Fruit fly (Drosophila melanogaster) whole organism, prepupa: ENCODE measurements around the gene Smr.

Experiments used
- Blimp-1 ChIP-seq: fragments of 200-800 bp; sonication (Bioruptor generic); optimal IDR thresholded peaks from 3 replicates; lab custom pipeline; 2017; ENCODE audit warnings: missing biosample characterization, missing genetic modification characterization, mild to moderate bottlenecking, moderate library complexity, missing genetic modification reagents
- CG10631 ChIP-seq: fragments of 200-800 bp; sonication (Bioruptor generic); optimal IDR thresholded peaks from 2 replicates; lab custom pipeline; 2016; ENCODE audit warnings: missing biosample characterization, missing genetic modification characterization
- CG10669 ChIP-seq: fragments of 200-800 bp; sonication (Bioruptor generic); optimal IDR thresholded peaks from 3 replicates; lab custom pipeline; 2018; ENCODE audit warnings: missing biosample characterization, mild to moderate bottlenecking, missing genetic modification characterization, moderate library complexity
- CG11294 ChIP-seq: fragments of 200-800 bp; sonication (Bioruptor generic); IDR thresholded peaks from 2 replicates; pipeline ENCODE4 v1.3.6; 2022; ENCODE audit warnings: missing biosample characterization, missing genetic modification characterization
- CG11762 ChIP-seq: fragments of 200-800 bp; sonication (Bioruptor generic); optimal IDR thresholded peaks from 3 replicates; lab custom pipeline; 2016; ENCODE audit warnings: missing biosample characterization, missing genetic modification characterization; ENCODE audit not compliant: insufficient read depth
- CG11902 ChIP-seq: fragments of 200-800 bp; sonication (Bioruptor generic); optimal IDR thresholded peaks from 3 replicates; lab custom pipeline; 2016; ENCODE audit warnings: missing biosample characterization, missing genetic modification characterization
- CG1621 ChIP-seq: fragments of 200-800 bp; sonication (Bioruptor generic); optimal IDR thresholded peaks from 3 replicates; lab custom pipeline; 2018; ENCODE audit warnings: missing biosample characterization, mild to moderate bottlenecking, missing genetic modification characterization
- CG3032 ChIP-seq: fragments of 200-800 bp; optimal IDR thresholded peaks from 2 replicates; lab custom pipeline; 2019; ENCODE audit warnings: missing biosample characterization, mild to moderate bottlenecking, missing genetic modification characterization, moderate library complexity
- CG31627 ChIP-seq: fragments of 200-800 bp; sonication (Bioruptor generic); optimal IDR thresholded peaks from 3 replicates; lab custom pipeline; 2016; ENCODE audit warnings: missing biosample characterization, missing genetic modification characterization
- CG34406 ChIP-seq: fragments of 200-800 bp; sonication (Bioruptor generic); optimal IDR thresholded peaks from 3 replicates; lab custom pipeline; 2016; ENCODE audit warnings: missing biosample characterization, missing genetic modification characterization
- CG4318 ChIP-seq: fragments of 200-800 bp; sonication (Bioruptor generic); optimal IDR thresholded peaks from 3 replicates; lab custom pipeline; 2017; ENCODE audit warnings: missing biosample characterization, mild to moderate bottlenecking, missing genetic modification characterization
- CG6163 ChIP-seq: fragments of 200-800 bp; sonication (Bioruptor generic); IDR thresholded peaks from 3 replicates; pipeline ENCODE4 v1.3.6; 2022; ENCODE audit warnings: missing biosample characterization, missing genetic modification characterization
- CG6276 ChIP-seq: fragments of 200-800 bp; sonication (Bioruptor generic); optimal IDR thresholded peaks from 2 replicates; lab custom pipeline; 2017; ENCODE audit warnings: missing biosample characterization, mild to moderate bottlenecking, missing genetic modification characterization
- CG6792 ChIP-seq: fragments of 200-800 bp; sonication (Bioruptor generic); optimal IDR thresholded peaks from 3 replicates; lab custom pipeline; 2016; ENCODE audit warnings: missing biosample characterization, missing genetic modification characterization
- CG6808 ChIP-seq: fragments of 200-800 bp; sonication (Bioruptor generic); optimal IDR thresholded peaks from 3 replicates; lab custom pipeline; 2017; ENCODE audit warnings: missing biosample characterization, missing genetic modification characterization, mild to moderate bottlenecking, moderate library complexity, missing genetic modification reagents
- CG7368 ChIP-seq: fragments of 200-800 bp; sonication (Bioruptor generic); optimal IDR thresholded peaks from 3 replicates; lab custom pipeline; 2016; ENCODE audit warnings: missing biosample characterization, missing genetic modification characterization
- CG8119 ChIP-seq: fragments of 200-800 bp; sonication (Bioruptor generic); IDR thresholded peaks from 3 replicates; pipeline ENCODE4 v1.3.6; 2022; ENCODE audit warnings: missing biosample characterization, missing genetic modification characterization
- CG8632 ChIP-seq: fragments of 200-800 bp; sonication (Bioruptor generic); optimal IDR thresholded peaks from 3 replicates; lab custom pipeline; 2016; ENCODE audit warnings: missing biosample characterization, missing genetic modification characterization
- CG9139 ChIP-seq: fragments of 200-800 bp; sonication (Bioruptor generic); optimal IDR thresholded peaks from 3 replicates; lab custom pipeline; 2017; ENCODE audit warnings: missing biosample characterization, mild to moderate bottlenecking, missing genetic modification characterization
- Eip75B ChIP-seq: fragments of 200-800 bp; sonication (Bioruptor generic); optimal IDR thresholded peaks from 3 replicates; lab custom pipeline; 2016; ENCODE audit warnings: missing biosample characterization, missing genetic modification characterization
- Eip78C ChIP-seq: fragments of 200-800 bp; sonication (Bioruptor generic); peaks from one replicate; lab custom pipeline; 2016; ENCODE audit warnings: missing biosample characterization, missing genetic modification characterization
- Eip93F ChIP-seq: fragments of 200-800 bp; sonication (Bioruptor generic); optimal IDR thresholded peaks from 2 replicates; lab custom pipeline; 2016; ENCODE audit warnings: missing biosample characterization, mild to moderate bottlenecking, missing genetic modification characterization
- Gug ChIP-seq: fragments of 200-800 bp; sonication (Bioruptor generic); IDR thresholded peaks from 2 replicates; pipeline ENCODE4 v1.3.6; 2022; ENCODE audit warnings: missing biosample characterization, missing genetic modification characterization
- Hr38 ChIP-seq: sonication (Bioruptor generic); optimal IDR thresholded peaks from 2 replicates; lab custom pipeline; 2016; ENCODE audit warnings: missing biosample characterization, missing genetic modification characterization
- Hr39 ChIP-seq: fragments of 200-800 bp; sonication (Bioruptor generic); optimal IDR thresholded peaks from 2 replicates; lab custom pipeline; 2016; ENCODE audit warnings: missing biosample characterization, missing genetic modification characterization
- Hr4 ChIP-seq: fragments of 200-800 bp; sonication (Bioruptor generic); optimal IDR thresholded peaks from 3 replicates; lab custom pipeline; 2016; ENCODE audit warnings: missing biosample characterization, missing genetic modification characterization
- Lpt ChIP-seq: fragments of 200-800 bp; sonication (Bioruptor generic); optimal IDR thresholded peaks from 3 replicates; lab custom pipeline; 2016; ENCODE audit warnings: missing biosample characterization, missing genetic modification characterization
- OdsH ChIP-seq: fragments of 200-800 bp; sonication (Bioruptor generic); optimal IDR thresholded peaks from 3 replicates; lab custom pipeline; 2016; ENCODE audit warnings: missing biosample characterization, missing genetic modification characterization
- Smox ChIP-seq: fragments of 200-800 bp; sonication (Bioruptor generic); optimal IDR thresholded peaks from 3 replicates; lab custom pipeline; 2016; ENCODE audit warnings: missing biosample characterization, missing genetic modification characterization
- Sox14 ChIP-seq: fragments of 200-800 bp; sonication (Bioruptor generic); optimal IDR thresholded peaks from 3 replicates; lab custom pipeline; 2016; ENCODE audit warnings: missing biosample characterization, missing genetic modification characterization
- Sox15 ChIP-seq: fragments of 200-800 bp; sonication (Bioruptor generic); optimal IDR thresholded peaks from 3 replicates; lab custom pipeline; 2016; ENCODE audit warnings: missing biosample characterization, missing genetic modification characterization
- achi ChIP-seq: fragments of 200-800 bp; sonication (Bioruptor generic); optimal IDR thresholded peaks from 3 replicates; lab custom pipeline; 2016; ENCODE audit warnings: missing biosample characterization, missing genetic modification characterization
- acj6 ChIP-seq: fragments of 200-800 bp; sonication (Bioruptor generic); optimal IDR thresholded peaks from 3 replicates; lab custom pipeline; 2016; ENCODE audit warnings: missing biosample characterization, missing genetic modification characterization
- cyc ChIP-seq: fragments of 200-800 bp; sonication (Bioruptor generic); optimal IDR thresholded peaks from 3 replicates; lab custom pipeline; 2016; ENCODE audit warnings: missing biosample characterization, missing genetic modification characterization
- dac ChIP-seq: fragments of 200-800 bp; sonication (Bioruptor generic); optimal IDR thresholded peaks from 2 replicates; lab custom pipeline; 2017; ENCODE audit warnings: missing biosample characterization, mild to moderate bottlenecking, missing genetic modification characterization
- dsx ChIP-seq: fragments of 200-800 bp; optimal IDR thresholded peaks from 3 replicates; lab custom pipeline; 2019; ENCODE audit warnings: missing biosample characterization, mild to moderate bottlenecking, missing genetic modification characterization, moderate library complexity; ENCODE audit not compliant: poor library complexity, severe bottlenecking
- eg ChIP-seq: fragments of 200-800 bp; sonication (Bioruptor generic); IDR thresholded peaks from 3 replicates; pipeline ENCODE4 v1.3.6; 2022; ENCODE audit warnings: missing biosample characterization, missing genetic modification characterization
- esn ChIP-seq: fragments of 200-800 bp; sonication (Bioruptor generic); optimal IDR thresholded peaks from 2 replicates; lab custom pipeline; 2016; ENCODE audit warnings: missing biosample characterization, mild to moderate bottlenecking, missing genetic modification characterization, moderate library complexity
- fd59A ChIP-seq: fragments of 200-800 bp; sonication (Bioruptor generic); optimal IDR thresholded peaks from 2 replicates; lab custom pipeline; 2017; ENCODE audit warnings: missing biosample characterization, mild to moderate bottlenecking, missing genetic modification characterization, missing genetic modification reagents
- fd85E ChIP-seq: fragments of 200-800 bp; sonication (Bioruptor generic); optimal IDR thresholded peaks from 3 replicates; lab custom pipeline; 2016; ENCODE audit warnings: missing biosample characterization, missing genetic modification characterization
- fkh ChIP-seq: fragments of 200-800 bp; sonication (Bioruptor generic); optimal IDR thresholded peaks from 3 replicates; lab custom pipeline; 2017; ENCODE audit warnings: missing biosample characterization, mild to moderate bottlenecking, missing genetic modification characterization, moderate library complexity
- net ChIP-seq: fragments of 200-800 bp; sonication (Bioruptor generic); optimal IDR thresholded peaks from 3 replicates; lab custom pipeline; 2016; ENCODE audit warnings: missing biosample characterization, missing genetic modification characterization
- spab ChIP-seq: fragments of 200-800 bp; sonication (Bioruptor generic); optimal IDR thresholded peaks from 2 replicates; lab custom pipeline; 2017; ENCODE audit warnings: missing biosample characterization, mild to moderate bottlenecking, missing genetic modification characterization, missing genetic modification reagents
- ss ChIP-seq, 2 experiments: fragments of 200-800 bp; sonication (Bioruptor generic); optimal IDR thresholded peaks; 2 replicates in 1 of 2; 3 replicates in 1 of 2; lab custom pipeline; 2017 to 2018; ENCODE audit warnings: mild to moderate bottlenecking in 2 of 2, missing biosample characterization in 2 of 2, missing genetic modification characterization in 2 of 2, moderate library complexity in 1 of 2
- svp ChIP-seq: fragments of 200-800 bp; sonication (Bioruptor generic); peaks from one replicate; lab custom pipeline; 2016; ENCODE audit warnings: missing biosample characterization, missing genetic modification characterization
- topi ChIP-seq: fragments of 200-800 bp; sonication (Bioruptor generic); optimal IDR thresholded peaks from 3 replicates; lab custom pipeline; 2016; ENCODE audit warnings: missing biosample characterization, missing genetic modification characterization
- vri ChIP-seq: fragments of 200-800 bp; sonication (Bioruptor generic); optimal IDR thresholded peaks from 3 replicates; lab custom pipeline; 2016; ENCODE audit warnings: missing biosample characterization, mild to moderate bottlenecking, missing genetic modification characterization

Smr gene

DNA sequence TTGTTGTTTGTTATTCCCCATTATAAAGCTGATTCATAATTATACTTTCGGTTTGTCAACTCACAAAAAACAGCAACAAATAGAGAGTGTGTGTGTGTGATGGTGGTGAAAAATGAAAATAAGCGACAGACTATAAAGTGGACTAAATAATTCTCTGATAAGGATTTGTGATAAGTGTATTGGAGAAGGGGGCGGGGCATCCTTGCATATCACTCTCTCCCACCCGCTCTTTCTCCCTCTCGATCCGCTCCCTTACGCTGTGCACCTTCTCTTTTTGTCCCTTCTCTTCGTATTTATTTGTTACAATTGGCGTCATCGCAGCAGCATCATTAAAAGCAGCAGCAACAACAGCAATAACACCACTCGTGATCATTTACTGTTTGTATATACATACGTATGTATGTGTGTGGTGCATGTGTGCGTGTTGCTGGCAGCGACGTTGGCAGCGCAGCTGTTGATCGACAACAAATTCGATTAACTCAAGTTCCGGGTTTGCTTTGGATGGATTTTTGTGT is 80.9 kb downstream of the Smr start (continued):
- TF ChIP-seq CG34406 (GFP tag; lab: Kevin White, UChicago) (no peak), Lpt (no peak), CG1621 (tag; lab: Kevin White, UChicago) (no peak), ss (GFP tag; optimal IDR thresholded peaks at IDR 0.05; lab: Kevin White, UChicago) (peak; percentile 36 to 59), CG10669 (GFP tag; lab: Kevin White, UChicago) (no peak), CG10631 (GFP tag; lab: Kevin White, UChicago) (no peak), svp (GFP tag; lab: Kevin White, UChicago) (no peak), dac (GFP tag; lab: Kevin White, UChicago) (no peak), Gug (GFP tag; lab: Robert Waterston, UW) (no peak), CG11902 (GFP tag; lab: Kevin White, UChicago) (no peak), CG8119 (GFP tag; lab: Robert Waterston, UW) (no peak), CG6163 (GFP tag; lab: Robert Waterston, UW) (peak; percentile 16; the same call in 2 of the 3 replicates), CG11294 (GFP tag; lab: Robert Waterston, UW) (no peak), Eip75B (GFP tag; lab: Kevin White, UChicago) (no peak), Eip78C (peak; percentile 18), Sox15 (GFP tag; lab: Kevin White, UChicago) (no peak), Hr39 (peak; percentile 32), Hr4 (GFP tag; lab: Kevin White, UChicago) (no peak), CG6276 (no peak), acj6 (GFP tag; lab: Kevin White, UChicago) (no peak)

DNA sequence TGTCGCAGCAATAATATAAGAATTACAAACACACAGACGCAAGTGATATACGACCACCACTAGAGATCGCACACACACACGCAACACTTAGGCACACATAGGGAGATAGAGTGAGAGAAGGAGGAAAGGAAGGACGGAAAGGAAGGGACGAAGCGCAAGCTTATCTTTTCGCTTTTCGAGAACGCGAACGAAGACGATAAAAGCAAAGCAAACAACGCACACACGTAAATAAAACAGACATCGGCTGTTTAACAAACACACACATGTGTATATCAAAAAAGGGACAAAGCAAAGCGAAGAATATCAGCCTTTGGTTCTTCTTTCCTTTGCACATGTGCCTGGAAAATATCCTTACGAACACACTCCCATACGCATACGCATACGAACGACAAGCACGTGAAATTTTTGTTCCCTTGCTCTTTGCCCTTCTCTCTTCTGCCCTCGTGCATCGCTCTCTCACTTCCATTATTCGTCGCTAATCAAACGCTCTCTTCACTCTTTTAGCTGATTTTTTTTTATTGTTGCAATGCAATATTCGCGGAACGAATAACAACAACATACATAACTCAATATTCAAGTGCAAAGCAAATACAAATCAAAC is 82.3 kb downstream of the Smr start:
- peak; percentile 71 to 74 for TF ChIP-seq ss (GFP tag; optimal IDR thresholded peaks at IDR 0.05; lab: Kevin White, UChicago)
- TF ChIP-seq CG6808 (GFP tag; lab: Kevin White, UChicago): peak; percentile 53
- peak; percentile 12 for TF ChIP-seq esn (GFP tag; lab: Kevin White, UChicago)
- peak; percentile 52 for TF ChIP-seq dsx (GFP tag; lab: Kevin White, UChicago)
- TF ChIP-seq Eip78C: peak; percentile 65
- TF ChIP-seq Smox (GFP tag; lab: Kevin White, UChicago): no peak
- no peak for TF ChIP-seq topi
- TF ChIP-seq CG31627 (GFP tag; lab: Kevin White, UChicago): no peak
- TF ChIP-seq CG11762 (GFP tag; lab: Kevin White, UChicago): no peak
- no peak for TF ChIP-seq cyc
- TF ChIP-seq Eip93F: peak; percentile 26
- peak; percentile 7 for TF ChIP-seq CG8632 (GFP tag; lab: Kevin White, UChicago)
- TF ChIP-seq Sox14: no peak
- no peak for TF ChIP-seq CG11902 (GFP tag; lab: Kevin White, UChicago)
- TF ChIP-seq CG1621 (tag; lab: Kevin White, UChicago): peak; percentile 12
- peak; percentile 50 for TF ChIP-seq Blimp-1
- TF ChIP-seq net (GFP tag; lab: Kevin White, UChicago): no peak
- TF ChIP-seq CG7368 (GFP tag; lab: Kevin White, UChicago): no peak
- no peak for TF ChIP-seq fd59A (GFP tag; lab: Kevin White, UChicago)
- TF ChIP-seq Hr38 (GFP tag; lab: Kevin White, UChicago): no peak
- TF ChIP-seq Sox15 (GFP tag; lab: Kevin White, UChicago): no peak
- TF ChIP-seq CG8119 (GFP tag; lab: Robert Waterston, UW): 0 out of 3 replicates have a peak, but pooled peaks have one; percentile 15
- TF ChIP-seq CG9139 (GFP tag; lab: Kevin White, UChicago): peak; percentile 33
- no peak for TF ChIP-seq eg (GFP tag; lab: Robert Waterston, UW)
- TF ChIP-seq CG6792 (GFP tag; lab: Kevin White, UChicago): peak; percentile 29
- peak; percentile 8 for TF ChIP-seq CG3032 (tag; lab: Kevin White, UChicago)
- peak; percentile 21 for TF ChIP-seq CG10631 (GFP tag; lab: Kevin White, UChicago)
- peak; percentile 77 for TF ChIP-seq vri (GFP tag; lab: Kevin White, UChicago)
- no peak for TF ChIP-seq achi
- TF ChIP-seq OdsH (GFP tag; lab: Kevin White, UChicago): no peak
- 0 out of 3 replicates have a peak, but pooled peaks have one; percentile 33 for TF ChIP-seq CG6163 (GFP tag; lab: Robert Waterston, UW)
- no peak for TF ChIP-seq Lpt
- no peak for TF ChIP-seq Hr39
- no peak for TF ChIP-seq CG4318
- peak; percentile 13 for TF ChIP-seq spab
- no peak for TF ChIP-seq Gug (GFP tag; lab: Robert Waterston, UW)
- TF ChIP-seq fd85E (GFP tag; lab: Kevin White, UChicago): peak; percentile 8
- TF ChIP-seq svp (GFP tag; lab: Kevin White, UChicago): peak; percentile 79
- TF ChIP-seq acj6 (GFP tag; lab: Kevin White, UChicago): no peak
- peak; percentile 88 for TF ChIP-seq fkh
